Worm (Caenorhabditis elegans) whole organism, late embryonic: Measurements from ENCODE around the gene F32H5.1.
A peak's percentile ranks its signal among the peaks of the same experiment; 100 is the strongest.

Experiments
- ahr-1 ChIP-seq: sonication (generic microtip); optimal IDR thresholded peaks from 2 replicates; lab custom pipeline; 2016; ENCODE audit warnings: missing genetic modification characterization, missing compliant biosample characterization
- ceh-14 ChIP-seq: sonication (generic microtip); optimal IDR thresholded peaks from 2 replicates; lab custom pipeline; 2016; ENCODE audit warnings: missing genotype, missing genetic modification characterization, missing compliant biosample characterization
- ceh-2 ChIP-seq: sonication (generic microtip); optimal IDR thresholded peaks from 2 replicates; lab custom pipeline; 2016; ENCODE audit warnings: missing genotype, missing genetic modification characterization, missing compliant biosample characterization
- ceh-22 ChIP-seq: sonication (generic microtip); optimal IDR thresholded peaks from 2 replicates; lab custom pipeline; 2017; ENCODE audit warnings: missing biosample characterization, missing genetic modification characterization
- ceh-24 ChIP-seq: sonication (generic microtip); optimal IDR thresholded peaks from 2 replicates; lab custom pipeline; 2016; ENCODE audit warnings: mild to moderate bottlenecking, missing genetic modification characterization, missing compliant biosample characterization
- ceh-31 ChIP-seq: sonication (generic microtip); optimal IDR thresholded peaks from 2 replicates; lab custom pipeline; 2016; ENCODE audit warnings: missing genetic modification characterization, missing compliant biosample characterization
- ceh-34 ChIP-seq: sonication (generic microtip); optimal IDR thresholded peaks from 2 replicates; lab custom pipeline; 2016; ENCODE audit warnings: mild to moderate bottlenecking, missing genetic modification characterization, missing compliant biosample characterization
- ceh-48 ChIP-seq: sonication (generic microtip); optimal IDR thresholded peaks from 2 replicates; lab custom pipeline; 2016; ENCODE audit warnings: missing genetic modification characterization, inconsistent platforms, missing compliant biosample characterization
- elt-2 ChIP-seq: sonication (generic microtip); optimal IDR thresholded peaks from 2 replicates; lab custom pipeline; 2016; ENCODE audit warnings: missing genetic modification reagents, missing genetic modification characterization, missing compliant biosample characterization
- fax-1 ChIP-seq: sonication (generic microtip); optimal IDR thresholded peaks from 2 replicates; lab custom pipeline; 2016; ENCODE audit warnings: missing genotype, missing genetic modification characterization, missing compliant biosample characterization
- fkh-10 ChIP-seq: fragments of 150-350 bp; optimal IDR thresholded peaks from 2 replicates; lab custom pipeline; 2014; ENCODE audit warnings: missing biosample characterization, missing genetic modification reagents, missing genetic modification characterization
- hlh-6 ChIP-seq: sonication (generic microtip); optimal IDR thresholded peaks from 2 replicates; lab custom pipeline; 2016; ENCODE audit warnings: missing genotype, missing genetic modification characterization, missing compliant biosample characterization
- lim-6 ChIP-seq: sonication (generic microtip); optimal IDR thresholded peaks from 2 replicates; lab custom pipeline; 2016; ENCODE audit warnings: missing genetic modification characterization, missing compliant biosample characterization
- lin-11 ChIP-seq: fragments of 200-800 bp; sonication (Bioruptor generic); optimal IDR thresholded peaks from 2 replicates; lab custom pipeline; 2018; ENCODE audit warnings: mild to moderate bottlenecking, missing genetic modification characterization, missing compliant biosample characterization
- mec-3 ChIP-seq: sonication (generic microtip); optimal IDR thresholded peaks from 2 replicates; lab custom pipeline; 2016; ENCODE audit warnings: borderline replicate concordance, missing genetic modification characterization, missing compliant biosample characterization
- nfya-1 ChIP-seq: sonication (generic microtip); optimal IDR thresholded peaks from 2 replicates; lab custom pipeline; 2017; ENCODE audit warnings: missing genetic modification characterization, mild to moderate bottlenecking, missing compliant biosample characterization, antibody characterized with exemption, moderate library complexity
- nhr-11 ChIP-seq: fragments of 150-350 bp; optimal IDR thresholded peaks from 2 replicates; lab custom pipeline; 2014; ENCODE audit warnings: missing biosample characterization, missing genetic modification characterization
- odd-2 ChIP-seq: sonication (generic microtip); optimal IDR thresholded peaks from 2 replicates; lab custom pipeline; 2017; ENCODE audit warnings: antibody characterized with exemption, mild to moderate bottlenecking, missing genetic modification characterization, missing compliant biosample characterization
- pat-9 ChIP-seq: fragments of 200-800 bp; sonication (Bioruptor generic); optimal IDR thresholded peaks from 2 replicates; lab custom pipeline; 2018; ENCODE audit warnings: mild to moderate bottlenecking, missing genetic modification characterization, moderate library complexity, missing compliant biosample characterization
- pax-1 ChIP-seq: fragments of 150-350 bp; optimal IDR thresholded peaks from 2 replicates; lab custom pipeline; 2014; ENCODE audit warnings: missing biosample characterization, missing genetic modification characterization
- pha-2 ChIP-seq: sonication (generic microtip); optimal IDR thresholded peaks from 2 replicates; lab custom pipeline; 2017; ENCODE audit warnings: mild to moderate bottlenecking, missing genetic modification characterization, missing compliant biosample characterization
- pha-4 ChIP-seq: fragments of 150-350 bp; optimal IDR thresholded peaks from 2 replicates; lab custom pipeline; 2018; ENCODE audit warnings: missing biosample characterization, missing genetic modification reagents, missing genetic modification characterization
- pros-1 ChIP-seq: fragments of 150-350 bp; optimal IDR thresholded peaks from 2 replicates; lab custom pipeline; 2014; ENCODE audit warnings: missing biosample characterization, missing genetic modification reagents, missing genetic modification characterization
- sdc-2 ChIP-seq: sonication (generic microtip); optimal IDR thresholded peaks from 2 replicates; lab custom pipeline; 2016; ENCODE audit warnings: missing genotype, missing genetic modification characterization, missing compliant biosample characterization
- sox-4 ChIP-seq: sonication (generic microtip); optimal IDR thresholded peaks from 2 replicates; lab custom pipeline; 2017; ENCODE audit warnings: mild to moderate bottlenecking, missing genetic modification characterization, inconsistent platforms, missing compliant biosample characterization
- tbx-2 ChIP-seq: sonication (generic microtip); optimal IDR thresholded peaks from 2 replicates; lab custom pipeline; 2016; ENCODE audit warnings: missing genetic modification characterization, missing compliant biosample characterization
- tbx-7 ChIP-seq: sonication (generic microtip); optimal IDR thresholded peaks from 2 replicates; lab custom pipeline; 2016; ENCODE audit warnings: missing genotype, missing genetic modification characterization, missing compliant biosample characterization
- unc-42 ChIP-seq: sonication (generic microtip); optimal IDR thresholded peaks from 2 replicates; lab custom pipeline; 2016; ENCODE audit warnings: missing genotype, missing genetic modification characterization, missing compliant biosample characterization
- unc-55 ChIP-seq: sonication (generic microtip); optimal IDR thresholded peaks from 2 replicates; lab custom pipeline; 2017; ENCODE audit warnings: missing biosample characterization, missing genetic modification reagents, missing genetic modification characterization
- unc-86 ChIP-seq: sonication (generic microtip); optimal IDR thresholded peaks from 2 replicates; lab custom pipeline; 2016; ENCODE audit warnings: missing genetic modification characterization, missing compliant biosample characterization
- ztf-16 ChIP-seq: sonication (generic microtip); optimal IDR thresholded peaks from 2 replicates; lab custom pipeline; 2017; ENCODE audit warnings: missing genetic modification characterization, missing compliant biosample characterization

The F32H5.1 gene

ce11 chrV:13393333-13393803 is 35.5 kb upstream of the F32H5.1 start (continued):
- TF ChIP-seq pha-4 (no peak), ceh-31 (tag; lab: Kevin White, UChicago) (peak; percentile 37), mec-3 (tag; lab: Kevin White, UChicago) (peak; percentile 46), ceh-24 (tag; lab: Kevin White, UChicago) (no peak), pha-2 (tag; lab: Kevin White, UChicago) (no peak), lim-6 (tag; lab: Kevin White, UChicago) (no peak), nhr-11 (tag; lab: Kevin White, UChicago) (no peak), nfya-1 (tag; lab: Kevin White, UChicago) (no peak), lin-11 (no peak), ceh-48 (tag; lab: Kevin White, UChicago) (peak; percentile 5), ztf-16 (no peak), fkh-10 (GFP tag; lab: Kevin White, UChicago) (no peak), unc-86 (no peak), tbx-7 (tag; lab: Kevin White, UChicago) (no peak), hlh-6 (tag; lab: Kevin White, UChicago) (no peak), pat-9 (peak; percentile 75)

DNA sequence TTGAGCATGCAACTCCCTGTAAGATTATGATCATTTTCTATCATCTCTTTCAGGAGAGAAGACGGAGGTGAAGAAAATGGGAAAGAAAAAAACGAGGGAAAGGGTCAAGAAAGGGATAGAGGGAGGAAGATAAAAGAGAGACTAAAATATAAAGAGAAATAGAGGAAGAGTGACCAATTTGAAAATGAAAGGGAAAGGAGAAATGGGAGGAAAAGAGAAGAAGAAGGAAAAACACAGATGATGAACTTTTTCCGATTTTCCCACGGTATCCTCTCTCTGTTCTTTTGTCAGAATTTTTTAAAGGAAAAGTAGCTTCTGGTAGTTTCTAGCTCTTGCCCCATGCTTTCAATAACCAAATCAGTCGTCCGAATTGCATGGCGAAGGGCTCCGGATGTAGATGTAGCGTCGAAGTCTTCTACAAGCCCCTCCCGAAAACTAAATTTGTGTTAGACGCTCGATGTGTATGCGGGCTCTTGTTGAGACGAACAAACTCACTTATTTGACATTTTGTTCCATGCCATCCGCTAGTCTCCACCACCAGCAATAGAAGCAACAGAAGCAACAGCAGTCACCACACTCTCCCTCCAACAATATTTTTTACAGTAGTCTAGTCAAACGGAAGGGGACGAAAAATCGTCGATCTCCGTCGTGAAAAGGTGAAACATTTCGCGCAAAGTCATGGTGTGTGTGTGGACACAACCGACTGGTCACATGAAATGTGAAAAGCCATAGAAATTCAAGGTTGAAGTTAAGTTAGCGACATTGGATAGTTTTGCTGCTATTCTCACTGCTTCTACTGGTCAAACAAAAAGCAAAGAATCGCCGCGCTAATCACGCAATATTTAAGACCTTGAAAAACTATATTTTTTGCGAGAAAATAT is 33.8 kb upstream of the F32H5.1 start, which contains the start of gene somi-1:
Gene somi-1 (minus strand): TSS at position 18 of the 881 bp plus-strand sequence.
- TF ChIP-seq ceh-31 (tag; lab: Kevin White, UChicago) (peak; percentile 28), ahr-1 (tag; lab: Kevin White, UChicago) (no peak), unc-42 (peak; percentile 98), tbx-2 (peak; percentile 6)
- TF ChIP-seq, all 69 proteins: peak for 3

- TF ChIP-seq nfya-1 (tag; lab: Kevin White, UChicago) (peak; percentile 22), ceh-22 (tag; lab: Kevin White, UChicago) (no peak)
Measured at ce11 chrV:13390936-13391335, 33.1 kb upstream of the F32H5.1 start.

DNA sequence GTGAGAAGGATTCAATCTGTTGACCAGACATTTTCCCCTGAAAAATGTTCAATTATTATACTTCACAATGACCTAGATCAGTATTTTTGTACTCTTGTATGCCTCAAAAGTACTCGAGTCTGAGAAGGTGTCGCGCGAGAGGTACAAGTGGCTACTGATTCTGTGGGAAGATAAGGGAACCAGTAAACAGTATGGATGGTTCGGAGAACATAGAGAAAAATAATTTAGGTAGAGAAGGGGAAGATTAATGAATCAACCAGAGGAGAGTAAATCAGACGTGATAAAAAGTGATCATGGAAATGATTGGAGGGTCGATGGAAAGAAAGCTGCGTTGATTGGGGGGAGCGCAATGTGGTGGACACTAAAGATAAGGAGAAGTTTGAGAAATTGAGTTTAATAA is 31.6 kb upstream of the F32H5.1 start:
- TF ChIP-seq tbx-7 (tag; lab: Kevin White, UChicago) (no peak), ceh-34 (tag; lab: Kevin White, UChicago) (no peak), unc-42 (no peak), odd-2 (tag; lab: Kevin White, UChicago) (no peak), elt-2 (tag; lab: Kevin White, UChicago) (no peak), ceh-24 (tag; lab: Kevin White, UChicago) (no peak), mec-3 (tag; lab: Kevin White, UChicago) (no peak), ceh-2 (no peak), unc-86 (no peak), lin-11 (no peak)

DNA sequence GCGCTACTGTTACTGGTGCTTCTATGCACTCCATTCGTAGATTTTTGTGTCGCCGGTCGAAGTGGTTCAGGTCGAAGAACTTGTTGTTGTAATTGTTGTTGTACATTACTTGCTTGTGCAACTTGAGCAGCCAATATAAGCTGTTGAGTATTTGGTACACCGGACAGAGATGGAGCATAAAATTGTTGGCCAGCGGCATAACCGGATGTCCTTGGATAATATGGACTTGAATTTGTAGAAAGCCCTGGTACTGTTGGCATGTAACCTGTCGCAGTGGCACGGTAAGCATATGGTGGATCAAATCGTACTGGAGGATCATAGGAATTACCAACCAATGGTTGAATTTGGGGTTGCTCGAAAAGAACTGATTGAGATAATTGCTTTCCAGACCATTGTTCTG is 31.1 kb upstream of the F32H5.1 start:
- no peak for TF ChIP-seq fax-1 (tag; lab: Kevin White, UChicago)
- TF ChIP-seq unc-55 (GFP tag; lab: Kevin White, UChicago) = no peak
- TF ChIP-seq sdc-2 (tag; lab: Kevin White, UChicago) = no peak
- no peak for TF ChIP-seq mec-3 (tag; lab: Kevin White, UChicago)
- TF ChIP-seq ceh-22 (tag; lab: Kevin White, UChicago) = no peak
- TF ChIP-seq ceh-34 (tag; lab: Kevin White, UChicago) = no peak
- TF ChIP-seq ztf-16 = no peak
- TF ChIP-seq ceh-2 = no peak
- TF ChIP-seq hlh-6 (tag; lab: Kevin White, UChicago) = no peak
- TF ChIP-seq pax-1 (tag; lab: Kevin White, UChicago) = no peak
- TF ChIP-seq pros-1 (tag; lab: Kevin White, UChicago) = no peak
- TF ChIP-seq nhr-11 (tag; lab: Kevin White, UChicago) = no peak
- TF ChIP-seq ceh-14 (tag; lab: Kevin White, UChicago) = no peak
- no peak for TF ChIP-seq sox-4 (tag; lab: Kevin White, UChicago)
- TF ChIP-seq ceh-48 (tag; lab: Kevin White, UChicago) = no peak
- no peak for TF ChIP-seq ceh-31 (tag; lab: Kevin White, UChicago)
- TF ChIP-seq, all 69 proteins: peak for 0
